Worm (Caenorhabditis elegans): Measurements from ENCODE around the gene str-88.

ce11 chrV:15432457-15432856 is 48.8 kb upstream of the str-88 start, which contains the start of gene T26H5.8:
- no peak for TF ChIP-seq hmbx-1 (tag; optimal IDR thresholded peaks at IDR 0.05)
- no peak for TF ChIP-seq ama-1 (optimal IDR thresholded peaks at IDR 0.05)
- no peak for TF ChIP-seq sea-1 (GFP tag; conservative IDR thresholded peaks at IDR 0.05)
- no peak for TF ChIP-seq F13C5.2 (tag; optimal IDR thresholded peaks at IDR 0.05)
- TF ChIP-seq tbx-11 (GFP tag; IDR thresholded peaks at IDR 0.05) = no peak
- no peak for TF ChIP-seq tbx-37 (GFP tag; conservative IDR thresholded peaks at IDR 0.05)
- TF ChIP-seq ets-7 (tag; optimal IDR thresholded peaks at IDR 0.05) = no peak
- TF ChIP-seq flt-1 (GFP tag; IDR thresholded peaks at IDR 0.05) = no peak
- TF ChIP-seq B0310.2 (tag; optimal IDR thresholded peaks at IDR 0.05) = no peak
- TF ChIP-seq pes-1 (GFP tag; IDR thresholded peaks at IDR 0.05) = no peak
- TF ChIP-seq hnd-1 (tag; optimal IDR thresholded peaks at IDR 0.05) = no peak

Data from whole organism, early embryonic.